Fruit fly (Drosophila melanogaster): ENCODE measurements around the gene Pdha.

Pdha gene

DNA sequence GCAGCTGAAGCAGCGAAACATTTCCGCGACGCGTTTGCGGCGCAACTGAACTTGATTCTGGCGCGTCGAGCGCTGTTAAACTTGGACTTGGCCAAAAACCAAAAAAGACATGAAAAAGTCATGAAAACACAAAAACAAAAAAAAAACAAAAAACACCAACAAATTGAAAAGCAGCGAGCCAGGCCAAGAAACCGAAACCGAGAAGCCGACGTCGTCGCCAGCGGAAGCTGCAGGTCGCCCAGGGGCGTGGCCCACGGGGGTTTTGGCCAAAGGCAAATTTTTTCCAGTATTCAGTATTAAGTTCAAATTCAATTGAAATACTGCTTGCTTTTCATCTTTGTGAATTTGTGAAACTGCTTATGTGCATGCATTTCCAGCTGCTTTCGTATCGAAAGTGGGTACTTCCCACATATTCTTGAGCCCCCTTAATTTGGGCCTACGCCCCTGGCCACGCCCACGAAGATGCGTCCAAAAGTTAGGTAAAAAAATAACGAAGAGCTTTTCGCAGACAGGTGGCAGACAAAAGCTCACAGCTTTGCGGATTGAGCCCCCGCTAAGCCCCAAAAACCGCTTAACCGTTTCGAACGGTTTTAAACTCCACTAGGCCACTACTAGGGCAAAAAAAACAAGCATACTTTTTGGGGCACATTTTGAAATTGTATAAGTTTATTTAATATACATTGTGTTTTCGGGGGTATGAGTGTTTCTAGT lies 35.3 kb upstream of the Pdha start, which contains the start of gene CG3009 (continued):
- TF ChIP-seq Deaf1 (tag; optimal IDR thresholded peaks at IDR 0.05) (peak; percentile 88), sug (tag; optimal IDR thresholded peaks at IDR 0.05) (peak; percentile 97), CG30020 (tag; optimal IDR thresholded peaks at IDR 0.05) (peak; percentile 72), ttk (GFP tag; IDR thresholded peaks at IDR 0.05) (peak; percentile 95), CG14014 (GFP tag; IDR thresholded peaks at IDR 0.05) (peak; percentile 98), CG7839 (tag; optimal IDR thresholded peaks at IDR 0.05) (peak; percentile 98), CG13287 (GFP tag; IDR thresholded peaks at IDR 0.05; ENCODE audit: partially characterized antibody) (peak; percentile 54; the same call in 1 of the 2 replicates), fd64A (GFP tag; optimal IDR thresholded peaks at IDR 0.05) (peak; percentile 92), CoRest (tag; optimal IDR thresholded peaks at IDR 0.05) (peak; percentile 97), Dek (tag; optimal IDR thresholded peaks at IDR 0.05) (peak; percentile 96), lov (optimal IDR thresholded peaks at IDR 0.05) (no peak), lov (GFP tag; IDR thresholded peaks at IDR 0.05) (peak; percentile 93), pb (GFP tag; optimal IDR thresholded peaks at IDR 0.05) (peak; percentile 98), Dfd (GFP tag; optimal IDR thresholded peaks at IDR 0.05) (no peak), Dp (GFP tag; optimal IDR thresholded peaks at IDR 0.05) (peak; percentile 39), Elba2 (GFP tag; optimal IDR thresholded peaks at IDR 0.05) (peak; percentile 30), CG8388 (GFP tag; optimal IDR thresholded peaks at IDR 0.05) (peak; percentile 94), sim (GFP tag; IDR thresholded peaks at IDR 0.05) (peak; percentile 90), CG2875 (GFP tag; optimal IDR thresholded peaks at IDR 0.05) (peak; percentile 95), abd-A (tag; optimal IDR thresholded peaks at IDR 0.05) (peak; percentile 85), Dip3 (GFP tag; optimal IDR thresholded peaks at IDR 0.05) (peak; percentile 98), Nf-YA (GFP tag; IDR thresholded peaks at IDR 0.05) (peak; percentile 95), NK7.1 (GFP tag; optimal IDR thresholded peaks at IDR 0.05) (peak; percentile 96), Ptx1 (GFP tag; IDR thresholded peaks at IDR 0.05) (peak; percentile 98), CG7271 (tag; optimal IDR thresholded peaks at IDR 0.05) (peak; percentile 35), NC2β (GFP tag; optimal IDR thresholded peaks at IDR 0.05) (peak; percentile 95), trh (GFP tag; optimal IDR thresholded peaks at IDR 0.05) (peak; percentile 88), Nf-YC (tag; optimal IDR thresholded peaks at IDR 0.05) (peak; percentile 92), YL-1 (GFP tag; optimal IDR thresholded peaks at IDR 0.05) (peak; percentile 95), CG12659 (GFP tag; optimal IDR thresholded peaks at IDR 0.05) (peak; percentile 99), CG18599 (GFP tag; optimal IDR thresholded peaks at IDR 0.05) (peak; percentile 99), ci (GFP tag; IDR thresholded peaks at IDR 0.05) (peak; percentile 98), prd (optimal IDR thresholded peaks at IDR 0.05) (no peak), prd (GFP tag; IDR thresholded peaks at IDR 0.05) (peak; percentile 98), vfl (GFP tag; optimal IDR thresholded peaks at IDR 0.05) (peak; percentile 96), CG10979 (tag; optimal IDR thresholded peaks at IDR 0.05) (peak; percentile 93), sens (GFP tag) (peak; percentile 99), sc (optimal IDR thresholded peaks at IDR 0.05) (no peak), sc (GFP tag; optimal IDR thresholded peaks at IDR 0.05) (peak; percentile 89), grau (tag; optimal IDR thresholded peaks at IDR 0.05) (peak; percentile 96), CG18262 (tag; optimal IDR thresholded peaks at IDR 0.05) (peak; percentile 93), CG15696 (tag; optimal IDR thresholded peaks at IDR 0.05) (peak; percentile 79), Scr (GFP tag; IDR thresholded peaks at IDR 0.05; ENCODE audit: partially characterized antibody) (no peak), CG10959 (GFP tag; IDR thresholded peaks at IDR 0.05) (peak; percentile 83), CG11723 (GFP tag; optimal IDR thresholded peaks at IDR 0.05) (peak; percentile 96), zfh2 (GFP tag; optimal IDR thresholded peaks at IDR 0.05) (peak; percentile 98), jumu (GFP tag; optimal IDR thresholded peaks at IDR 0.05) (peak; percentile 98), ap (GFP tag; IDR thresholded peaks at IDR 0.05) (peak; percentile 93), CG6654 (GFP tag; optimal IDR thresholded peaks at IDR 0.05) (peak; percentile 89), tll (GFP tag; optimal IDR thresholded peaks at IDR 0.05) (peak in 1 of 2 experiments; percentile 5)
